Fruit fly (Drosophila melanogaster) whole organism, adult: ENCODE data around the gene CG7366.

Experiments used
- CG11617 ChIP-seq: fragments of 200-800 bp; sonication (Bioruptor generic); optimal IDR thresholded peaks from 2 replicates; lab custom pipeline; 2017; ENCODE audit warnings: mild to moderate bottlenecking, missing biosample characterization, missing genetic modification reagents, missing genetic modification characterization
- CG14711 ChIP-seq: fragments of 200-800 bp; sonication (Bioruptor generic); optimal IDR thresholded peaks from 2 replicates; lab custom pipeline; 2018; ENCODE audit warnings: missing biosample characterization, mild to moderate bottlenecking, missing genetic modification characterization, moderate library complexity
- CG1620 ChIP-seq: fragments of 200-800 bp; sonication (Bioruptor generic); optimal IDR thresholded peaks from 2 replicates; lab custom pipeline; 2016; ENCODE audit warnings: missing biosample characterization, missing genetic modification characterization
- CG5204 ChIP-seq: fragments of 200-800 bp; sonication (Bioruptor generic); optimal IDR thresholded peaks from 2 replicates; lab custom pipeline; 2016; ENCODE audit warnings: missing biosample characterization, missing genetic modification characterization
- CG7101 ChIP-seq: fragments of 200-800 bp; sonication (Bioruptor generic); optimal IDR thresholded peaks from 2 replicates; lab custom pipeline; 2018; ENCODE audit warnings: missing biosample characterization, mild to moderate bottlenecking, missing genetic modification characterization, moderate library complexity
- Clk ChIP-seq: fragments of 200-800 bp; sonication (Bioruptor generic); optimal IDR thresholded peaks from 2 replicates; lab custom pipeline; 2017; ENCODE audit warnings: missing biosample characterization, missing genetic modification characterization
- Crg-1 ChIP-seq: fragments of 200-800 bp; sonication (Bioruptor generic); optimal IDR thresholded peaks from 2 replicates; lab custom pipeline; 2016; ENCODE audit warnings: missing biosample characterization, missing genetic modification characterization
- Mnt ChIP-seq: fragments of 200-800 bp; sonication (Bioruptor generic); optimal IDR thresholded peaks from 2 replicates; lab custom pipeline; 2016; ENCODE audit warnings: missing biosample characterization, mild to moderate bottlenecking, missing genetic modification characterization
- cic ChIP-seq: fragments of 200-800 bp; sonication (Bioruptor generic); optimal IDR thresholded peaks from 2 replicates; lab custom pipeline; 2017; ENCODE audit warnings: missing biosample characterization, mild to moderate bottlenecking, missing genetic modification characterization, moderate library complexity
- kay ChIP-seq: fragments of 200-800 bp; sonication (Bioruptor generic); peaks from one replicate; lab custom pipeline; 2016; ENCODE audit warnings: missing biosample characterization, missing genetic modification characterization, borderline replicate concordance
- ovo ChIP-seq: fragments of 200-800 bp; sonication (Bioruptor generic); optimal IDR thresholded peaks from 2 replicates; lab custom pipeline; 2016; ENCODE audit warnings: missing biosample characterization, missing genetic modification characterization
- pad ChIP-seq: fragments of 200-800 bp; sonication (Bioruptor generic); optimal IDR thresholded peaks from 3 replicates; lab custom pipeline; 2017; ENCODE audit warnings: missing biosample characterization, missing genetic modification characterization, mild to moderate bottlenecking, moderate library complexity, missing genetic modification reagents
- tj ChIP-seq: fragments of 200-800 bp; sonication (Bioruptor generic); optimal IDR thresholded peaks from 3 replicates; lab custom pipeline; 2017; ENCODE audit warnings: missing biosample characterization, mild to moderate bottlenecking, missing genetic modification characterization, moderate library complexity

DNA sequence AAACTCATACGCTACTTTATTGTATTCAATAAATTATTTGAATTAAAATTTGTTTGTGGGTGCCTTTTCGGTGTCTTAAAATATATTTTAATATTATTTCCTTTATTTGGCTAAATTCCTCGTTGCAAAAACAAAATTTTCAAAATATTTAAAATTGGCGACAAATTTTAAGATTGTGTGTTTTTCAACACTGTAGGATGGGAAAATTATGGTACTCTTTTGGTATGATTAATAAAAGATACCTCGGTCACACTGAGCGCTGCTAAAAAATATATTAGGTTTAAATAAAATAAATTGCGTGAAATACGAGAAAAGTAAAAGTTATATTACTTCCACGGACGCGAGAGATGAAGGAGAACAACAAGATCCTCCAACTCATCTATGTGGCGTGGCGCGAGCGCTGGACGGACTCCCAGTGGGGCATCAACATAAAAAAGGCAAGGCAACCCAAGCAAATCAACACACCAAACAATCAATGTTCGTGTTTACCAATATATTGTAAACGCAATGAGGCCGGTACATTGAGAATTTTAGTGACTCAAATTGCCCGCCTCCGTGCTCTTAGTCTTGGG, 11.1 kb downstream of the CG7366 start, which contains the start of gene MED24:
- TF ChIP-seq ovo (GFP tag; lab: Kevin White, UChicago) (no peak), cic (no peak), CG14711 (tag; lab: Kevin White, UChicago) (peak; percentile 53), Crg-1 (GFP tag; lab: Kevin White, UChicago) (no peak), CG5204 (GFP tag; lab: Kevin White, UChicago) (no peak), CG7101 (tag; lab: Kevin White, UChicago) (peak; percentile 35), pad (GFP tag; lab: Kevin White, UChicago) (no peak), tj (GFP tag; lab: Kevin White, UChicago) (no peak), Mnt (GFP tag; lab: Kevin White, UChicago) (peak; percentile 20), CG11617 (no peak), kay (GFP tag; lab: Kevin White, UChicago) (no peak), Clk (no peak), CG1620 (GFP tag; lab: Kevin White, UChicago) (no peak)
